Worm (Caenorhabditis elegans) whole organism, mixed stage, embryonic: ENCODE results near the gene C09B9.4.
"Not testable (repeated sequence)": the region's sequence is repeated elsewhere in the genome, so short reads cannot be mapped to it uniquely, and the experiment has no call there.

ENCODE experiments used
- blmp-1 ChIP-seq: fragments of 150-350 bp; optimal IDR thresholded peaks from 2 replicates; lab custom pipeline; 2014; ENCODE audit warnings: missing biosample characterization, missing genetic modification characterization
- ceh-83 ChIP-seq: fragments of 200-800 bp; sonication (Bioruptor generic); optimal IDR thresholded peaks from 2 replicates; lab custom pipeline; 2018; ENCODE audit warnings: mild to moderate bottlenecking, missing genetic modification characterization, missing compliant biosample characterization
- ces-1 ChIP-seq: fragments of 150-350 bp; optimal IDR thresholded peaks from 2 replicates; lab custom pipeline; 2014; ENCODE audit warnings: missing biosample characterization, missing genetic modification reagents, missing genetic modification characterization
- elt-1 ChIP-seq: sonication (generic microtip); optimal IDR thresholded peaks from 2 replicates; lab custom pipeline; 2017; ENCODE audit warnings: missing genetic modification characterization, mild to moderate bottlenecking, missing compliant biosample characterization, antibody characterized with exemption, moderate library complexity, borderline replicate concordance; ENCODE audit not compliant: insufficient read depth
- lsy-2 ChIP-seq: fragments of 150-350 bp; optimal IDR thresholded peaks from 2 replicates; lab custom pipeline; 2014; ENCODE audit warnings: missing biosample characterization, missing genetic modification characterization
- mep-1 ChIP-seq: fragments of 150-350 bp; optimal IDR thresholded peaks from 2 replicates; lab custom pipeline; 2017; ENCODE audit warnings: missing biosample characterization, missing genetic modification reagents, missing genetic modification characterization, inconsistent platforms
- snpc-4 ChIP-seq: fragments of 150-350 bp; optimal IDR thresholded peaks from 2 replicates; lab custom pipeline; 2014; ENCODE audit warnings: missing biosample characterization, missing genetic modification characterization
- unc-39 ChIP-seq: fragments of 150-350 bp; optimal IDR thresholded peaks from 2 replicates; lab custom pipeline; 2014; ENCODE audit warnings: missing biosample characterization, missing genetic modification characterization

ce11 chrIV:5062278-5062677 lies 29.1 kb upstream of the C09B9.4 start, which contains the start of gene msp-57:
- TF ChIP-seq ceh-83 (GFP tag; lab: Kevin White, UChicago); lsy-2; unc-39 (tag; lab: Kevin White, UChicago); blmp-1 (tag; lab: Kevin White, UChicago); snpc-4 (tag; lab: Kevin White, UChicago); mep-1 (tag; lab: Kevin White, UChicago); elt-1; ces-1 (GFP tag; lab: Kevin White, UChicago): not testable (repeated sequence)
